Worm (Caenorhabditis elegans): ENCODE results near the gene srh-182.

DNA sequence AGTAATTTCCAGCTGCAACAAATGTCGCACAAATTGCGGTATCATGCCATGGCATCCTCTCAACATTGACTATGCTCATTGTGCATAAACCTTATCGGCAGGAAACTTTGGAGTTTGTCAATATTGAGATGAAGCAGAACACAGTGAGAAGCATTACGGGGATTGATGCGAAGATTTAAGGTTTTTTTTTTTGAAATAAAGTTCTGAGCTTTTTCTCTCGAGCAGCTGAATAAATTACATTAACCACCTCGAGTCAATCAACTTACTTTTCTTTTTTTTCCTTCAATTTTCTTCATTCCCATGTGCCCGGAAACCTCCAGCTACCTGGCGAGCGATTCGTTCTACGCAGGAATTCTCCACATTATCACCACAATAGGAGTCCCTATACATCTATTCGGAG is 2.8 kb upstream of the srh-182 start, which contains the start of gene srh-179:
- TF ChIP-seq elt-3 (tag; optimal IDR thresholded peaks at IDR 0.05) (no peak), alr-1 (tag; optimal IDR thresholded peaks at IDR 0.05) (no peak), lsy-2 (tag; optimal IDR thresholded peaks at IDR 0.05) (no peak), skn-1 (tag; optimal IDR thresholded peaks at IDR 0.05) (no peak), ztf-11 (tag; optimal IDR thresholded peaks at IDR 0.05) (no peak), sma-3 (GFP tag; optimal IDR thresholded peaks at IDR 0.05) (no peak), nhr-12 (tag; optimal IDR thresholded peaks at IDR 0.05) (no peak), nhr-25 (tag; optimal IDR thresholded peaks at IDR 0.05) (no peak), nhr-237 (tag; optimal IDR thresholded peaks at IDR 0.05) (no peak)
